Fruit fly (Drosophila melanogaster): Measurements from ENCODE around the gene Fancd2.

Gene Fancd2

dm6 chr3R:20826929-20827328 lies 10.9 kb upstream of the Fancd2 start:
- no peak for TF ChIP-seq Hr96 (GFP tag; optimal IDR thresholded peaks at IDR 0.05)
- no peak for TF ChIP-seq Crg-1 (GFP tag; optimal IDR thresholded peaks at IDR 0.05)
- no peak for TF ChIP-seq CG33017 (tag; optimal IDR thresholded peaks at IDR 0.05)
- no peak for TF ChIP-seq toe (GFP tag; optimal IDR thresholded peaks at IDR 0.05)
- peak; percentile 32 for TF ChIP-seq CG12768 (GFP tag; optimal IDR thresholded peaks at IDR 0.05)
- no peak for TF ChIP-seq ovo (GFP tag; optimal IDR thresholded peaks at IDR 0.05)
- TF ChIP-seq CG1620 (GFP tag; optimal IDR thresholded peaks at IDR 0.05) = no peak
- TF ChIP-seq pad (GFP tag; optimal IDR thresholded peaks at IDR 0.05) = no peak
- peak; percentile 35 for TF ChIP-seq cic (GFP tag; optimal IDR thresholded peaks at IDR 0.05)
- TF ChIP-seq kay (GFP tag; ENCODE audit: borderline replicate concordance) = no peak
- TF ChIP-seq CG5204 (GFP tag; optimal IDR thresholded peaks at IDR 0.05) = no peak
- TF ChIP-seq Mnt (GFP tag; optimal IDR thresholded peaks at IDR 0.05) = no peak
- peak; percentile 2 for TF ChIP-seq CG7045 (GFP tag; optimal IDR thresholded peaks at IDR 0.05)
- no peak for TF ChIP-seq CG14711 (tag; optimal IDR thresholded peaks at IDR 0.05)
- TF ChIP-seq Clk (GFP tag; optimal IDR thresholded peaks at IDR 0.05) = no peak
- TF ChIP-seq cnc (optimal IDR thresholded peaks at IDR 0.05) = peak in 1 of 2 experiments; percentile 23
- no peak for TF ChIP-seq bab1 (GFP tag; optimal IDR thresholded peaks at IDR 0.05)
- TF ChIP-seq CG7101 (tag; optimal IDR thresholded peaks at IDR 0.05) = no peak
- TF ChIP-seq CG11617 (GFP tag; optimal IDR thresholded peaks at IDR 0.05) = no peak
- no peak for TF ChIP-seq tj (GFP tag; optimal IDR thresholded peaks at IDR 0.05)

dm6 chr3R:20823704-20824454 lies 7.9 kb upstream of the Fancd2 start, which contains the start of gene CG17272:
CG17272 (minus strand) TSS chr3R:20824239.
- peak; percentile 27 for TF ChIP-seq Mnt (GFP tag; optimal IDR thresholded peaks at IDR 0.05)
- peak; percentile 1 for TF ChIP-seq CG33017 (tag; optimal IDR thresholded peaks at IDR 0.05)
- no peak for TF ChIP-seq Hr96 (GFP tag; optimal IDR thresholded peaks at IDR 0.05)

dm6 chr3R:20821815-20822375 lies 5.9 kb upstream of the Fancd2 start, which contains the start of the genes CG17271 and RpS20:
CG17271 (minus strand) TSS chr3R:20821848.
RpS20 (plus strand) TSS chr3R:20822181.
- peak; percentile 89 for TF ChIP-seq Clk (GFP tag; optimal IDR thresholded peaks at IDR 0.05)
- peak; percentile 91 for TF ChIP-seq bab1 (GFP tag; optimal IDR thresholded peaks at IDR 0.05)
- peak; percentile 85 for TF ChIP-seq CG7045 (GFP tag; optimal IDR thresholded peaks at IDR 0.05)
- no peak for TF ChIP-seq kay (GFP tag; ENCODE audit: borderline replicate concordance)
- TF ChIP-seq cnc (optimal IDR thresholded peaks at IDR 0.05) = no peak
- TF ChIP-seq CG7101 (tag; optimal IDR thresholded peaks at IDR 0.05) = peak; percentile 85
- peak; percentile 96 for TF ChIP-seq toe (GFP tag; optimal IDR thresholded peaks at IDR 0.05)
- peak; percentile 92 for TF ChIP-seq CG14711 (tag; optimal IDR thresholded peaks at IDR 0.05)
- peak; percentile 75 for TF ChIP-seq tj (GFP tag; optimal IDR thresholded peaks at IDR 0.05)
- peak; percentile 69 for TF ChIP-seq CG33017 (tag; optimal IDR thresholded peaks at IDR 0.05)
- peak; percentile 87 for TF ChIP-seq CG1620 (GFP tag; optimal IDR thresholded peaks at IDR 0.05)
- TF ChIP-seq Hr96 (GFP tag; optimal IDR thresholded peaks at IDR 0.05) = peak; percentile 95
- TF ChIP-seq CG5204 (GFP tag; optimal IDR thresholded peaks at IDR 0.05) = no peak
- TF ChIP-seq CG12768 (GFP tag; optimal IDR thresholded peaks at IDR 0.05) = peak; percentile 89
- peak; percentile 81 for TF ChIP-seq ovo (GFP tag; optimal IDR thresholded peaks at IDR 0.05)
- peak; percentile 95 for TF ChIP-seq Mnt (GFP tag; optimal IDR thresholded peaks at IDR 0.05)
- peak; percentile 79 for TF ChIP-seq Crg-1 (GFP tag; optimal IDR thresholded peaks at IDR 0.05)
- peak; percentile 75 for TF ChIP-seq pad (GFP tag; optimal IDR thresholded peaks at IDR 0.05)
- TF ChIP-seq CG11617 (GFP tag; optimal IDR thresholded peaks at IDR 0.05) = peak; percentile 92
- TF ChIP-seq cic (GFP tag; optimal IDR thresholded peaks at IDR 0.05) = peak; percentile 70

dm6 chr3R:20818689-20819088 lies 2.7 kb upstream of the Fancd2 start, which contains the start of gene CG17270:
CG17270 (minus strand) TSS chr3R:20818929.
- TF ChIP-seq Mnt (GFP tag; optimal IDR thresholded peaks at IDR 0.05) (peak; percentile 6), pad (GFP tag; optimal IDR thresholded peaks at IDR 0.05) (no peak)

- no peak for TF ChIP-seq pad (GFP tag; optimal IDR thresholded peaks at IDR 0.05)
- TF ChIP-seq CG11617 (GFP tag; optimal IDR thresholded peaks at IDR 0.05) = no peak
- TF ChIP-seq Mnt (GFP tag; optimal IDR thresholded peaks at IDR 0.05) = peak; percentile 47
- TF ChIP-seq CG7045 (GFP tag; optimal IDR thresholded peaks at IDR 0.05) = peak; percentile 17
- no peak for TF ChIP-seq CG7101 (tag; optimal IDR thresholded peaks at IDR 0.05)
- TF ChIP-seq toe (GFP tag; optimal IDR thresholded peaks at IDR 0.05) = no peak
- no peak for TF ChIP-seq CG5204 (GFP tag; optimal IDR thresholded peaks at IDR 0.05)
- TF ChIP-seq bab1 (GFP tag; optimal IDR thresholded peaks at IDR 0.05) = no peak
- TF ChIP-seq CG33017 (tag; optimal IDR thresholded peaks at IDR 0.05) = no peak
- no peak for TF ChIP-seq Crg-1 (GFP tag; optimal IDR thresholded peaks at IDR 0.05)
- no peak for TF ChIP-seq kay (GFP tag; ENCODE audit: borderline replicate concordance)
Measured at dm6 chr3R:20818237-20818636, 2.2 kb upstream of the Fancd2 start.

- TF ChIP-seq kay (GFP tag; ENCODE audit: borderline replicate concordance) (no peak), CG5204 (GFP tag; optimal IDR thresholded peaks at IDR 0.05) (no peak), Mnt (GFP tag; optimal IDR thresholded peaks at IDR 0.05) (no peak), cic (GFP tag; optimal IDR thresholded peaks at IDR 0.05) (no peak), pad (GFP tag; optimal IDR thresholded peaks at IDR 0.05) (no peak), CG33017 (tag; optimal IDR thresholded peaks at IDR 0.05) (no peak), toe (GFP tag; optimal IDR thresholded peaks at IDR 0.05) (no peak), Crg-1 (GFP tag; optimal IDR thresholded peaks at IDR 0.05) (no peak), cnc (optimal IDR thresholded peaks at IDR 0.05) (no peak), Hr96 (GFP tag; optimal IDR thresholded peaks at IDR 0.05) (no peak), CG12768 (GFP tag; optimal IDR thresholded peaks at IDR 0.05) (no peak), CG1620 (GFP tag; optimal IDR thresholded peaks at IDR 0.05) (no peak)
Measured at dm6 chr3R:20802253-20802652, 13.7 kb downstream of the Fancd2 start.
